Worm (Caenorhabditis elegans) whole organism, dauer: ENCODE measurements around the gene lim-4.

Experiments
- unc-62 ChIP-seq: sonication (generic microtip); optimal IDR thresholded peaks from 2 replicates; lab custom pipeline; 2017; ENCODE audit warnings: missing biosample characterization, missing genetic modification reagents, missing genetic modification characterization

Gene lim-4

DNA sequence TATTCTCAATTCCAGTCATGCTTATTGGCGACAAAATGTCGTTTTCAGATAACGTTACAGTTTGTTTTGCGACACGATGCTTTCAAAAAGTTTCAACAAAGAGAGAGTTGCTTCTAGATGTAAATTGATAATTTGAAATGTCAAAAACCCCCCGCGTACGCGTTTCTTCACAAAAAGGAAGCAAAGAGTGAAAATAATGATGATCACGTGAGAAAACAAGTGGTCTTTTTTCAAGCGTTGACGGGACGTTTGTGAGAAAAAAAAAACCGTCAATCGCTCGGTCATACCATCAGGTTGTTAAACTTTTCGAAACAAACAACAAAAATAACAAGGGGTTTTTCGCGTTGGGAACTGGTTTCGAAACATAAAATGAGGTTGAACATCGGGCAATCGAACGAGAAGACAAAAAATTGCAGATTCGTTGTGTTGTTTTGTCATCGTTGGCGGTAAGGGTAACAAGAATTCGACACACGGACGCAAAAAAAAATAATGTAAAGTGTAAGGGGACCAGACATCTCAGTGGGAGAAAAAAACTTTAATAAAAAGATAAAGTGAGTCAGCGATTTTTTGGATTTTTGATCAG lies 41.2 kb downstream of the lim-4 start:
- no peak for TF ChIP-seq unc-62 (GFP tag; lab: Kevin White, UChicago)

ce11 chrX:3830872-3831271 lies 42.5 kb downstream of the lim-4 start:
- no peak for TF ChIP-seq unc-62 (GFP tag; lab: Kevin White, UChicago)

DNA sequence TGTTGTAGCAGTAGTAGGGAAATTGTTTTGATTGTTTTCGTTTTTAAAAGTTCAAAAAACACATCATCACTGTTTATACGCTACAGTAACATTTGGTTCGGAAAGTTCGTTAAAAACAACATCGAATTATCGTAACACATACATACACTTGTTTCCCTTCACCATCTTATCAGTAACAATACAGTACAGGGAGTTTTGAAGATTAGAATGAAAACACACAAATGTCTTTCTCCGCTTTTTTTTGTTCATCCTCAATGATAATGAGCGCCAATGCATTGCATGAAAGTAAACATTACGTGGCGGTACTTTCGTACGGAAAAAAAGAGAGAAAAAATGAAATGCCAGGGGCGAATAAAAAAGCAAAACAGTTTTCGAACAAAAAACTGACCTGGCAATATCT lies 43.7 kb downstream of the lim-4 start:
- no peak for TF ChIP-seq unc-62 (GFP tag; lab: Kevin White, UChicago)

- TF ChIP-seq unc-62 (GFP tag; lab: Kevin White, UChicago) = no peak
Measured at ce11 chrX:3828598-3829204, 44.6 kb downstream of the lim-4 start.

- TF ChIP-seq unc-62 (GFP tag; lab: Kevin White, UChicago) = no peak
Measured at ce11 chrX:3827311-3827710, 46.0 kb downstream of the lim-4 start.

DNA sequence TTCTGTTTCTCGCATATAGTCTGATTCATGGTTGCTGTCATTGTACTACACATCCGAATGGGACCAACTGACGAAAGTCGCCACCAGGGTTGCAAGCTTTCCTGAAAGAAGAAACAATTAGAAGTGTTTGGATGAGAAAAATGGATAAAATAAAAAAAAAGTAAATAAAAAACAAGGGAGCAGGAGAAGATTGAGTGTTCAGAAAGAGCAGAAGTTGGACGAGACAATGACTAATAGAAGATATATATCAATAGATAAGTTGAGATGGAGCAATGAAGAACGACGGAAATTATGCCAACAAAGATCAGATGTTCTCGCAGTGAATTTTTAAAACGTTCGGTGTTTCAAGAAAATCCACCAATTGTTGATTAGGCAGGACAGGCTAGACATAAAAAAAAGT lies 46.5 kb downstream of the lim-4 start, which contains the start of gene fkh-9:
Gene fkh-9, minus strand, starts transcription at position 101 of the 400 bp plus-strand sequence.
- no peak for TF ChIP-seq unc-62 (GFP tag; lab: Kevin White, UChicago)

- no peak for TF ChIP-seq unc-62 (GFP tag; lab: Kevin White, UChicago)
Measured at ce11 chrX:3826172-3826571, 47.2 kb downstream of the lim-4 start.

- no peak for TF ChIP-seq unc-62 (GFP tag; lab: Kevin White, UChicago)
Measured at ce11 chrX:3824907-3825689, 48.2 kb downstream of the lim-4 start.

DNA sequence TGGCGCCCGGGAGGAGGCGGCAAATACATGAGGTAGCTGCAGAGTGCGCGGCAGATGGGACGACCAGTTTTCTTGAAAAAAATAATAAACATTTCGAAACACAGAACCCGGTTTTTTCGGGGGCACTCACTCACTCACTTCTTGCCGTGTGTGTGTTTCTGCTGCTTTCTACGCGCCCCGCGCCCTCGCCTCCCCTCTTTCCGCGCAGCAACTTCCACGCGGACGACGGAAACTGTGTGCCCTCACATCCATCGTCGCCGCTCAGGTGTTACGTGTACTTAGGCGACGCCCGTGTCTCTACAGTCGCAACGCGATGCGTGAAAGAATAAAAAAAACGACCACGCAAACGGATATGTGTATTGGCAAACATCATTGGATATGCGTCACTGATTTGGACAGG lies 48.9 kb downstream of the lim-4 start:
- no peak for TF ChIP-seq unc-62 (GFP tag; lab: Kevin White, UChicago)

DNA sequence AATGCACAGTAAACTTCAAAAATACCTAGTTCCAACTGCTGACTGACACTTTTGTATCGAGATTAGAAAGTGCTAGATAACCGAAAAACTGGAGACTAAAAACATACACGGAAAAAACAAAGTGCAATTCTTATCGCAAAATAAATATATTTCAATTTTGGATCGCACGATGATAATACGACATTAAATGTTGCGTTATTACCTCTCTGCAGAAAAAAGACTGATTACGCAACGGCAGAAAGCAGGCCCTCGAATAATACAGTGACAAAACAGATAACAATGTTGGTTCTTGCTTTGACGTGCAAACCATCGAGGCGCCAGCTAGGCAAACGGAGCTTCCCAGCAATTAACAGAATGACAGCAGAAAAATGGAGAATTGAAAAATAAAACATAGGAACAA lies 49.5 kb downstream of the lim-4 start:
- no peak for TF ChIP-seq unc-62 (GFP tag; lab: Kevin White, UChicago)

DNA sequence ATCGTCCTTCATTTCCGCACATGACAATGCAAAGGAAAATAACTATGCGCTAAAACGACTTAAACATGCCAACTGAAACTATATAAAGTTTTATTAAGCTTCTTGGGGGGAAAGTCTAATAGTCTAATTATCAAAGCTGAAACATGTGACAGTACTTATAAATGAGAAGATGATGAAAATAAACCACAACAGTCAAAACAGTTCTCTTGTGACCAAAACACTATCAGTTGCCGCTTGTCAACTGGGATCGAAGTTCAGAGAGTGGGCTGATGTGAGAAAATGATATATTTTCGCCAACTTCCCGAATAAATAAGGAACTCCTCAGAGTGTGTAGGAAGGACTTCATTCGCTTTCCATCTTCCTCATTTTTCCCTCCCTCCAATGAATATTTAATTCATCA lies 51.3 kb downstream of the lim-4 start:
- no peak for TF ChIP-seq unc-62 (GFP tag; lab: Kevin White, UChicago)

- no peak for TF ChIP-seq unc-62 (GFP tag; lab: Kevin White, UChicago)
Measured at ce11 chrX:3821609-3822008, 51.7 kb downstream of the lim-4 start.

ce11 chrX:3820666-3821065 lies 52.7 kb downstream of the lim-4 start:
- no peak for TF ChIP-seq unc-62 (GFP tag; lab: Kevin White, UChicago)

- TF ChIP-seq unc-62 (GFP tag; lab: Kevin White, UChicago) = no peak
Measured at ce11 chrX:3819697-3820096, 53.6 kb downstream of the lim-4 start.
